Fruit fly (Drosophila melanogaster) whole organism, embryonic: Measurements from ENCODE around the gene Rab40.

Experiments used
- Aef1 ChIP-seq: fragments of 200-800 bp; sonication (Bioruptor generic); IDR thresholded peaks from 3 replicates; pipeline ENCODE4 v1.3.6; 2022; ENCODE audit warnings: missing biosample characterization, missing genetic modification characterization
- Asciz ChIP-seq: fragments of 200-800 bp; sonication (Bioruptor generic); optimal IDR thresholded peaks from 2 replicates; lab custom pipeline; 2017; ENCODE audit warnings: missing biosample characterization, mild to moderate bottlenecking, missing genetic modification characterization, missing genetic modification reagents
- Atf3 ChIP-seq: fragments of 200-800 bp; sonication (Bioruptor generic); optimal IDR thresholded peaks from 3 replicates; lab custom pipeline; 2016; ENCODE audit warnings: missing biosample characterization, missing genetic modification characterization
- Bdp1 ChIP-seq: fragments of 200-800 bp; sonication (Bioruptor generic); optimal IDR thresholded peaks from 3 replicates; lab custom pipeline; 2016; ENCODE audit warnings: missing biosample characterization, missing genetic modification characterization
- CG10147 ChIP-seq: fragments of 200-800 bp; sonication (Bioruptor generic); optimal IDR thresholded peaks from 2 replicates; lab custom pipeline; 2019; ENCODE audit warnings: missing biosample characterization, mild to moderate bottlenecking, missing genetic modification characterization, moderate library complexity
- CG10543 ChIP-seq: fragments of 200-800 bp; sonication (Bioruptor generic); optimal IDR thresholded peaks from 3 replicates; lab custom pipeline; 2017; ENCODE audit warnings: missing biosample characterization, mild to moderate bottlenecking, missing genetic modification characterization, moderate library complexity
- CG12391 ChIP-seq: fragments of 200-800 bp; sonication (Bioruptor generic); optimal IDR thresholded peaks from 3 replicates; lab custom pipeline; 2018; ENCODE audit warnings: missing biosample characterization, mild to moderate bottlenecking, missing genetic modification characterization, moderate library complexity
- CG12769 ChIP-seq: fragments of 200-800 bp; sonication (Bioruptor generic); optimal IDR thresholded peaks from 2 replicates; lab custom pipeline; 2019; ENCODE audit warnings: missing biosample characterization, mild to moderate bottlenecking, missing genetic modification characterization, moderate library complexity
- CG13624 ChIP-seq: fragments of 200-800 bp; sonication (Bioruptor generic); optimal IDR thresholded peaks from 2 replicates; lab custom pipeline; 2016; ENCODE audit warnings: missing biosample characterization, missing genetic modification characterization
- CG14860 ChIP-seq: fragments of 200-800 bp; sonication (Bioruptor generic); IDR thresholded peaks from 3 replicates; pipeline ENCODE4 v1.3.6; 2022; ENCODE audit warnings: missing biosample characterization, missing genetic modification characterization; ENCODE audit not compliant: partially characterized antibody
- CG15514 ChIP-seq: fragments of 200-800 bp; sonication (Bioruptor generic); optimal IDR thresholded peaks from 3 replicates; lab custom pipeline; 2017; ENCODE audit warnings: missing biosample characterization, missing genetic modification characterization, mild to moderate bottlenecking, moderate library complexity, missing genetic modification reagents
- CG17359 ChIP-seq: fragments of 200-800 bp; sonication (Bioruptor generic); optimal IDR thresholded peaks from 3 replicates; lab custom pipeline; 2018; ENCODE audit warnings: missing biosample characterization, mild to moderate bottlenecking, missing genetic modification characterization, moderate library complexity
- CG17361 ChIP-seq: fragments of 200-800 bp; sonication (Bioruptor generic); IDR thresholded peaks from 3 replicates; pipeline ENCODE4 v1.3.6; 2022; ENCODE audit warnings: missing biosample characterization, missing genetic modification characterization
- CG6254 ChIP-seq: fragments of 200-800 bp; sonication (Bioruptor generic); optimal IDR thresholded peaks from 3 replicates; lab custom pipeline; 2017; ENCODE audit warnings: mild to moderate bottlenecking, missing biosample characterization, missing genetic modification reagents, missing genetic modification characterization
- CG6791 ChIP-seq: fragments of 200-800 bp; sonication (Bioruptor generic); IDR thresholded peaks from 3 replicates; pipeline ENCODE4 v1.3.6; 2022; ENCODE audit warnings: missing biosample characterization, missing genetic modification characterization; ENCODE audit not compliant: partially characterized antibody
- CG7357 ChIP-seq: fragments of 200-800 bp; sonication (Bioruptor generic); IDR thresholded peaks from 3 replicates; pipeline ENCODE4 v1.3.6; 2022; ENCODE audit warnings: missing biosample characterization, missing genetic modification characterization
- CG7372 ChIP-seq: fragments of 200-800 bp; sonication (Bioruptor generic); IDR thresholded peaks from 2 replicates; pipeline ENCODE4 v1.3.6; 2022; ENCODE audit warnings: missing biosample characterization, missing genetic modification characterization
- CG8765 ChIP-seq: fragments of 200-800 bp; sonication (Bioruptor generic); IDR thresholded peaks from 2 replicates; pipeline ENCODE4 v1.3.6; 2022; ENCODE audit warnings: missing biosample characterization, missing genetic modification characterization
- CG9876 ChIP-seq: fragments of 200-800 bp; sonication (Bioruptor generic); optimal IDR thresholded peaks from 2 replicates; lab custom pipeline; 2016; ENCODE audit warnings: missing biosample characterization, missing genetic modification characterization
- D19B ChIP-seq: fragments of 200-800 bp; sonication (Bioruptor generic); optimal IDR thresholded peaks from 2 replicates; lab custom pipeline; 2017; ENCODE audit warnings: missing biosample characterization, mild to moderate bottlenecking, missing genetic modification characterization
- Dbx ChIP-seq: fragments of 200-800 bp; sonication (Bioruptor generic); IDR thresholded peaks from 3 replicates; pipeline ENCODE4 v1.3.6; 2022; ENCODE audit warnings: missing biosample characterization, missing genetic modification characterization
- Dll ChIP-seq: fragments of 200-800 bp; sonication (Bioruptor generic); IDR thresholded peaks from 4 replicates; pipeline ENCODE4 v1.3.6; 2022; ENCODE audit warnings: missing biosample characterization, missing genetic modification characterization; ENCODE audit not compliant: partially characterized antibody
- Ets65A ChIP-seq: fragments of 200-800 bp; sonication (Bioruptor generic); peaks from one replicate; lab custom pipeline; 2016; ENCODE audit warnings: missing biosample characterization, missing genetic modification characterization
- Fer1 ChIP-seq: fragments of 200-800 bp; sonication (Bioruptor generic); optimal IDR thresholded peaks from 2 replicates; lab custom pipeline; 2017; ENCODE audit warnings: missing biosample characterization, mild to moderate bottlenecking, missing genetic modification characterization
- H2.0 ChIP-seq: fragments of 200-800 bp; sonication (Bioruptor generic); IDR thresholded peaks from 2 replicates; pipeline ENCODE4 v1.3.6; 2022; ENCODE audit warnings: missing biosample characterization, missing genetic modification characterization
- HLH3B ChIP-seq: fragments of 200-800 bp; sonication (Bioruptor generic); IDR thresholded peaks from 2 replicates; pipeline ENCODE4 v1.3.6; 2022; ENCODE audit warnings: missing biosample characterization, missing genetic modification characterization
- HmgZ ChIP-seq: fragments of 200-800 bp; sonication (Bioruptor generic); optimal IDR thresholded peaks from 2 replicates; lab custom pipeline; 2018; ENCODE audit warnings: missing biosample characterization, mild to moderate bottlenecking, missing genetic modification characterization
- Hmr ChIP-seq: fragments of 200-800 bp; sonication (Bioruptor generic); optimal IDR thresholded peaks from 3 replicates; lab custom pipeline; 2017; ENCODE audit warnings: mild to moderate bottlenecking, missing biosample characterization, missing genetic modification reagents, missing genetic modification characterization
- Sox102F ChIP-seq: fragments of 200-800 bp; sonication (Bioruptor generic); optimal IDR thresholded peaks from 2 replicates; lab custom pipeline; 2018; ENCODE audit warnings: missing biosample characterization, mild to moderate bottlenecking, missing genetic modification characterization, moderate library complexity
- Stat92E ChIP-seq, 3 experiments: fragments of >200 bp in 2 of 3; fragments of 200-800 bp in 1 of 3; sonication (Bioruptor generic) in 1 of 3; optimal IDR thresholded peaks; 2 replicates each; lab custom pipeline; 2017 to 2019; ENCODE audit warnings: missing biosample characterization in 3 of 3, missing genetic modification characterization in 3 of 3, mild to moderate bottlenecking in 1 of 3, moderate library complexity in 1 of 3
- Tbp ChIP-seq: fragments of >200 bp; optimal IDR thresholded peaks from 2 replicates; lab custom pipeline; 2018; ENCODE audit warnings: missing biosample characterization, missing genetic modification characterization
- Vsx1 ChIP-seq: fragments of 200-800 bp; sonication (Bioruptor generic); optimal IDR thresholded peaks from 2 replicates; lab custom pipeline; 2017; ENCODE audit warnings: missing biosample characterization, mild to moderate bottlenecking, missing genetic modification characterization, missing genetic modification reagents
- cad ChIP-seq: fragments of >200 bp; optimal IDR thresholded peaks from 2 replicates; lab custom pipeline; 2017; ENCODE audit warnings: missing biosample characterization, missing genetic modification characterization
- cg ChIP-seq: fragments of 200-800 bp; sonication (Bioruptor generic); optimal IDR thresholded peaks from 3 replicates; lab custom pipeline; 2019; ENCODE audit warnings: missing biosample characterization, mild to moderate bottlenecking, missing genetic modification characterization, moderate library complexity
- crc ChIP-seq: fragments of 200-800 bp; sonication (Bioruptor generic); optimal IDR thresholded peaks from 2 replicates; lab custom pipeline; 2016; ENCODE audit warnings: missing biosample characterization, missing genetic modification characterization
- fru ChIP-seq: fragments of >200 bp; optimal IDR thresholded peaks from 2 replicates; lab custom pipeline; 2017
- gcm ChIP-seq: fragments of 200-800 bp; sonication (Bioruptor generic); optimal IDR thresholded peaks from 2 replicates; lab custom pipeline; 2019; ENCODE audit warnings: missing biosample characterization, mild to moderate bottlenecking, missing genetic modification characterization, moderate library complexity
- ken ChIP-seq: fragments of 200-800 bp; sonication (Bioruptor generic); IDR thresholded peaks from 3 replicates; pipeline ENCODE4 v1.3.6; 2022; ENCODE audit warnings: missing biosample characterization, missing genetic modification characterization
- maf-S ChIP-seq: fragments of 200-800 bp; sonication (Bioruptor generic); optimal IDR thresholded peaks from 2 replicates; lab custom pipeline; 2016; ENCODE audit warnings: missing biosample characterization, missing genetic modification characterization
- onecut ChIP-seq: fragments of 200-800 bp; sonication (Bioruptor generic); IDR thresholded peaks from 2 replicates; pipeline ENCODE4 v1.3.6; 2022; ENCODE audit warnings: missing biosample characterization, missing genetic modification characterization
- p53 ChIP-seq: fragments of 200-800 bp; sonication (Bioruptor generic); optimal IDR thresholded peaks from 2 replicates; lab custom pipeline; 2016; ENCODE audit warnings: missing biosample characterization, missing genetic modification characterization
- pfk ChIP-seq: fragments of 200-800 bp; sonication (Bioruptor generic); optimal IDR thresholded peaks from 2 replicates; lab custom pipeline; 2018; ENCODE audit warnings: missing biosample characterization, mild to moderate bottlenecking, missing genetic modification characterization, moderate library complexity
- ranshi ChIP-seq: fragments of 200-800 bp; sonication (Bioruptor generic); IDR thresholded peaks from 2 replicates; pipeline ENCODE4 v1.3.6; 2022; ENCODE audit warnings: missing biosample characterization, missing genetic modification characterization
- schlank ChIP-seq: fragments of 200-800 bp; sonication (Bioruptor generic); optimal IDR thresholded peaks from 2 replicates; lab custom pipeline; 2018; ENCODE audit warnings: missing biosample characterization, mild to moderate bottlenecking, missing genetic modification characterization
- sens-2 ChIP-seq: fragments of 200-800 bp; sonication (Bioruptor generic); IDR thresholded peaks from 2 replicates; pipeline ENCODE4 v1.3.6; 2022; ENCODE audit warnings: missing biosample characterization, missing genetic modification characterization
- seq ChIP-seq: fragments of 200-800 bp; sonication (Bioruptor generic); IDR thresholded peaks from 2 replicates; pipeline ENCODE4 v1.3.6; 2022; ENCODE audit warnings: missing biosample characterization, missing genetic modification characterization
- slou ChIP-seq: fragments of 200-800 bp; sonication (Bioruptor generic); optimal IDR thresholded peaks from 3 replicates; lab custom pipeline; 2016; ENCODE audit warnings: missing biosample characterization, missing genetic modification characterization
- tin ChIP-seq: fragments of 200-800 bp; sonication (Bioruptor generic); optimal IDR thresholded peaks from 3 replicates; lab custom pipeline; 2016; ENCODE audit warnings: missing biosample characterization, missing genetic modification characterization
- trem ChIP-seq: fragments of 200-800 bp; optimal IDR thresholded peaks from 3 replicates; lab custom pipeline; 2019; ENCODE audit warnings: missing biosample characterization, mild to moderate bottlenecking, missing genetic modification characterization, moderate library complexity
- z ChIP-seq: fragments of 200-800 bp; sonication (Bioruptor generic); IDR thresholded peaks from 3 replicates; pipeline ENCODE4 v1.3.6; 2022; ENCODE audit warnings: missing biosample characterization, missing genetic modification characterization
- zfh1 ChIP-seq: fragments of 200-800 bp; sonication (Bioruptor generic); IDR thresholded peaks from 3 replicates; pipeline ENCODE4 v1.3.6; 2022; ENCODE audit warnings: missing biosample characterization, missing genetic modification characterization

Rab40 gene

DNA sequence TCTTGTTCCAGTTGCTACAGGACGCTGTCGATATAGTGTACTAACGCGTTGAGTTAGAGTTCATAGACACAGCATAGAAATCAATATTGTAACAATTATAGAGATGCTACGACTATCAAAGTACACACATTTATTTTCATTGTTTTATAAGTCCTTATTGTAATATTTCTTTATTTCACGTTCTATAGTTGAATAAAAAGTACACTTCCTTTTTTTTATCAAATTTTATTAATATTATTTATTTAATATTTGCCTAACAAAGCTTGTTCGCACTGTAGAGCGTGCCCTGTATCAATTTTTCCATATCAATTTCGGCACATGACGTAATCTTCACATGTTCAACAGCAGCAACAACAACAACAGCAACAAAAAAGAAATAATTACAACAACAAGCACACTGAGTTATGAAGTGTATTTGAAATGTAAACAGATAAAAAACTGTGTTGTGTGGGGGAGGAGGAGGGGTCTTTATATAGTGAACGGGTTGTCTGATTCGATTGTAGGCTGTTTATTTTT lies 11.1 kb upstream of the Rab40 start (continued):
- peak; percentile 27 for TF ChIP-seq CG13624
- TF ChIP-seq Stat92E (GFP tag; optimal IDR thresholded peaks at IDR 0.05; lab: Kevin White, UChicago), result no peak
- TF ChIP-seq pfk, result no peak
- peak; percentile 70 for TF ChIP-seq H2.0 (GFP tag; lab: Robert Waterston, UW)
- TF ChIP-seq Dll, result no peak
- peak; percentile 92 for TF ChIP-seq CG10543 (GFP tag; lab: Kevin White, UChicago)
- no peak for TF ChIP-seq p53 (GFP tag; lab: Kevin White, UChicago)
- TF ChIP-seq HLH3B (GFP tag; lab: Robert Waterston, UW), result peak; percentile 72
- TF ChIP-seq CG7372 (GFP tag; lab: Robert Waterston, UW), result peak; percentile 80
- TF ChIP-seq D19B (GFP tag; lab: Kevin White, UChicago), result peak; percentile 18
- no peak for TF ChIP-seq z
- TF ChIP-seq ken (GFP tag; lab: Robert Waterston, UW), result 0 out of 3 replicates have a peak, but pooled peaks have one; percentile 8
- peak; percentile 72 for TF ChIP-seq Aef1 (GFP tag; lab: Robert Waterston, UW)
- TF ChIP-seq CG9876 (GFP tag; lab: Kevin White, UChicago), result no peak
- TF ChIP-seq CG12391 (tag; lab: Kevin White, UChicago), result peak; percentile 84
- peak; percentile 57; the same call in 1 of the 2 replicates for TF ChIP-seq ranshi (GFP tag; lab: Robert Waterston, UW)
- 0 out of 2 replicates have a peak, but pooled peaks have one; percentile 30 for TF ChIP-seq onecut
- no peak for TF ChIP-seq Tbp (GFP tag; lab: Kevin White, UChicago)
- peak; percentile 48 for TF ChIP-seq schlank (tag; lab: Kevin White, UChicago)
- no peak for TF ChIP-seq Atf3 (GFP tag; lab: Kevin White, UChicago)
- peak; percentile 65 for TF ChIP-seq CG6254 (GFP tag; lab: Kevin White, UChicago)
- no peak for TF ChIP-seq Bdp1
- peak; percentile 6 for TF ChIP-seq slou
- TF ChIP-seq cad (GFP tag; lab: Kevin White, UChicago), result no peak
- TF ChIP-seq Asciz (GFP tag; lab: Kevin White, UChicago), result peak; percentile 72
- no peak for TF ChIP-seq crc (GFP tag; lab: Kevin White, UChicago)
- peak; percentile 89 for TF ChIP-seq Hmr (GFP tag; lab: Kevin White, UChicago)
- no peak for TF ChIP-seq Ets65A (GFP tag; lab: Kevin White, UChicago)
- TF ChIP-seq CG7357 (GFP tag; lab: Robert Waterston, UW), result peak; percentile 68
- no peak for TF ChIP-seq fru
- TF ChIP-seq zfh1 (GFP tag; lab: Robert Waterston, UW), result 0 out of 3 replicates have a peak, but pooled peaks have one; percentile 39
- TF ChIP-seq Sox102F (GFP tag; lab: Kevin White, UChicago), result peak; percentile 74
- TF ChIP-seq sens-2, result peak; percentile 47; the same call in 1 of the 2 replicates
- peak; percentile 60 for TF ChIP-seq trem
- TF ChIP-seq cg (GFP tag; lab: Kevin White, UChicago), result no peak
- peak; percentile 75 for TF ChIP-seq gcm
- no peak for TF ChIP-seq CG6791 (GFP tag; lab: Robert Waterston, UW)
- no peak for TF ChIP-seq CG14860 (GFP tag; lab: Robert Waterston, UW)
- TF ChIP-seq Fer1, result peak; percentile 86
- no peak for TF ChIP-seq CG8765 (GFP tag; lab: Robert Waterston, UW)
- peak; percentile 57 for TF ChIP-seq tin (GFP tag; lab: Kevin White, UChicago)
- peak; percentile 30 for TF ChIP-seq HmgZ (tag; lab: Kevin White, UChicago)
- TF ChIP-seq CG10147 (GFP tag; lab: Kevin White, UChicago), result peak; percentile 80
- peak; percentile 43 for TF ChIP-seq CG15514 (GFP tag; lab: Kevin White, UChicago)
- peak; percentile 58; the same call in 2 of the 3 replicates for TF ChIP-seq Dbx
- TF ChIP-seq seq (GFP tag; lab: Robert Waterston, UW), result peak; percentile 65
- no peak for TF ChIP-seq maf-S (GFP tag; lab: Kevin White, UChicago)
- TF ChIP-seq CG17359 (tag; lab: Kevin White, UChicago), result peak; percentile 77
- TF ChIP-seq Vsx1 (GFP tag; lab: Kevin White, UChicago), result peak; percentile 15
- peak; percentile 88 for TF ChIP-seq CG17361 (GFP tag; lab: Robert Waterston, UW)
- TF ChIP-seq CG12769 (tag; lab: Kevin White, UChicago), result no peak
